Worm (Caenorhabditis elegans) whole organism, L3 larva: ENCODE results near the gene Y32B12B.1.

Source experiments
- ZK546.5 ChIP-seq: sonication (generic microtip); optimal IDR thresholded peaks from 2 replicates; lab custom pipeline; 2017; ENCODE audit warnings: missing biosample characterization, missing genetic modification characterization
- ama-1 ChIP-seq: fragments of 150-350 bp; optimal IDR thresholded peaks from 2 replicates; lab custom pipeline; 2018
- ceh-28 ChIP-seq: fragments of 150-350 bp; optimal IDR thresholded peaks from 2 replicates; lab custom pipeline; 2014; ENCODE audit warnings: missing biosample characterization, missing genetic modification reagents, missing genetic modification characterization
- ceh-82 ChIP-seq: fragments of 150-350 bp; optimal IDR thresholded peaks from 2 replicates; lab custom pipeline; 2014; ENCODE audit warnings: missing biosample characterization, missing genetic modification characterization
- daf-12 ChIP-seq: fragments of 150-350 bp; optimal IDR thresholded peaks from 2 replicates; lab custom pipeline; 2014; ENCODE audit warnings: missing biosample characterization, missing genetic modification reagents, missing genetic modification characterization
- egl-5 ChIP-seq: fragments of 150-350 bp; optimal IDR thresholded peaks from 2 replicates; lab custom pipeline; 2017; ENCODE audit warnings: missing biosample characterization, missing genetic modification reagents, missing genetic modification characterization, inconsistent platforms
- elt-1 ChIP-seq: fragments of 150-350 bp; optimal IDR thresholded peaks from 2 replicates; lab custom pipeline; 2014; ENCODE audit warnings: missing biosample characterization, missing genetic modification characterization
- elt-2 ChIP-seq: sonication (generic microtip); optimal IDR thresholded peaks from 2 replicates; lab custom pipeline; 2016; ENCODE audit warnings: missing genetic modification reagents, mild to moderate bottlenecking, missing genetic modification characterization, missing compliant biosample characterization
- elt-3 ChIP-seq, 3 experiments: fragments of 150-350 bp in 1 of 3; sonication (generic microtip) in 2 of 3; optimal IDR thresholded peaks; 2 replicates in 2 of 3; 4 replicates in 1 of 3; lab custom pipeline; 2014 to 2017; ENCODE audit warnings: missing biosample characterization in 3 of 3, missing genetic modification characterization in 3 of 3
- eor-1 ChIP-seq, 2 experiments: fragments of 150-350 bp; optimal IDR thresholded peaks; 2 replicates each; lab custom pipeline; 2014 to 2018; ENCODE audit warnings: missing biosample characterization in 2 of 2, missing genetic modification characterization in 2 of 2
- fkh-10 ChIP-seq: sonication (generic microtip); optimal IDR thresholded peaks from 2 replicates; lab custom pipeline; 2017; ENCODE audit warnings: missing biosample characterization, missing genetic modification reagents, missing genetic modification characterization
- fkh-2 ChIP-seq: fragments of 150-350 bp; optimal IDR thresholded peaks from 2 replicates; lab custom pipeline; 2014; ENCODE audit warnings: missing biosample characterization, missing genetic modification reagents, missing genetic modification characterization
- hmg-11 ChIP-seq: sonication (generic microtip); optimal IDR thresholded peaks from 2 replicates; lab custom pipeline; 2016; ENCODE audit warnings: missing genetic modification characterization, missing compliant biosample characterization
- lin-15B ChIP-seq: fragments of 150-350 bp; optimal IDR thresholded peaks from 2 replicates; lab custom pipeline; 2014; ENCODE audit warnings: missing biosample characterization, missing genetic modification characterization
- lsy-12 ChIP-seq: sonication (generic microtip); optimal IDR thresholded peaks from 2 replicates; lab custom pipeline; 2016; ENCODE audit warnings: mild to moderate bottlenecking, missing genetic modification characterization, missing compliant biosample characterization
- mdl-1 ChIP-seq: fragments of 150-350 bp; optimal IDR thresholded peaks from 2 replicates; lab custom pipeline; 2014; ENCODE audit warnings: missing biosample characterization, missing genetic modification characterization
- nfya-1 ChIP-seq: sonication (generic microtip); optimal IDR thresholded peaks from 2 replicates; lab custom pipeline; 2017; ENCODE audit warnings: missing genetic modification characterization, mild to moderate bottlenecking, missing compliant biosample characterization, antibody characterized with exemption, moderate library complexity; ENCODE audit not compliant: insufficient read depth
- nhr-12 ChIP-seq: fragments of 150-350 bp; optimal IDR thresholded peaks from 2 replicates; lab custom pipeline; 2014; ENCODE audit warnings: missing biosample characterization, missing genetic modification characterization
- nhr-23 ChIP-seq: fragments of 150-350 bp; optimal IDR thresholded peaks from 2 replicates; lab custom pipeline; 2014; ENCODE audit warnings: missing biosample characterization, missing genetic modification reagents, missing genetic modification characterization
- nhr-237 ChIP-seq: fragments of 150-350 bp; optimal IDR thresholded peaks from 2 replicates; lab custom pipeline; 2014; ENCODE audit warnings: missing biosample characterization, missing genetic modification characterization
- nhr-25 ChIP-seq: sonication (generic microtip); optimal IDR thresholded peaks from 2 replicates; lab custom pipeline; 2017; ENCODE audit warnings: missing biosample characterization, missing genetic modification characterization
- nhr-28 ChIP-seq: fragments of 150-350 bp; optimal IDR thresholded peaks from 2 replicates; lab custom pipeline; 2014; ENCODE audit warnings: missing biosample characterization, missing genetic modification characterization
- nhr-67 ChIP-seq: fragments of 150-350 bp; optimal IDR thresholded peaks from 2 replicates; lab custom pipeline; 2014; ENCODE audit warnings: missing biosample characterization, missing genetic modification characterization
- nhr-76 ChIP-seq: fragments of 150-350 bp; sonication (generic microtip); optimal IDR thresholded peaks from 5 replicates; lab custom pipeline; 2014; ENCODE audit warnings: missing biosample characterization, missing genetic modification characterization
- pha-4 ChIP-seq: fragments of 150-350 bp; optimal IDR thresholded peaks from 2 replicates; lab custom pipeline; 2014; ENCODE audit warnings: missing biosample characterization, missing genetic modification reagents, missing genetic modification characterization
- pqm-1 ChIP-seq: fragments of 150-350 bp; optimal IDR thresholded peaks from 2 replicates; lab custom pipeline; 2017; ENCODE audit warnings: missing biosample characterization, missing genetic modification characterization, inconsistent platforms
- sea-2 ChIP-seq: fragments of 150-350 bp; sonication (generic microtip); optimal IDR thresholded peaks from 4 replicates; lab custom pipeline; 2014; ENCODE audit warnings: missing biosample characterization, missing genetic modification reagents, missing genetic modification characterization
- skn-1 ChIP-seq: fragments of 150-350 bp; optimal IDR thresholded peaks from 2 replicates; lab custom pipeline; 2014; ENCODE audit warnings: missing biosample characterization, missing genetic modification characterization
- snpc-4 ChIP-seq: fragments of 150-350 bp; optimal IDR thresholded peaks from 2 replicates; lab custom pipeline; 2014; ENCODE audit warnings: missing biosample characterization, missing genetic modification characterization
- tbx-2 ChIP-seq: sonication (generic microtip); optimal IDR thresholded peaks from 2 replicates; lab custom pipeline; 2016; ENCODE audit warnings: mild to moderate bottlenecking, missing genetic modification characterization, missing compliant biosample characterization
- unc-39 ChIP-seq: sonication (generic microtip); optimal IDR thresholded peaks from 4 replicates; lab custom pipeline; 2017; ENCODE audit warnings: missing biosample characterization, missing genetic modification characterization
- unc-62 ChIP-seq: fragments of 150-350 bp; sonication (generic microtip); optimal IDR thresholded peaks from 4 replicates; lab custom pipeline; 2014; ENCODE audit warnings: missing biosample characterization, missing genetic modification reagents, missing genetic modification characterization
- ztf-11 ChIP-seq: fragments of 150-350 bp; optimal IDR thresholded peaks from 2 replicates; lab custom pipeline; 2014; ENCODE audit warnings: missing biosample characterization, missing genetic modification characterization
- ztf-4 ChIP-seq: fragments of 150-350 bp; optimal IDR thresholded peaks from 2 replicates; lab custom pipeline; 2014; ENCODE audit warnings: missing biosample characterization, missing genetic modification characterization

Gene Y32B12B.1

ce11 chrV:16537908-16538446, 1.2 kb downstream of the Y32B12B.1 start, which contains the start of gene Y32B12B.2:
Gene Y32B12B.2, plus strand, starts transcription at chrV:16538396.
- TF ChIP-seq elt-1 (tag; lab: Kevin White, UChicago), result no peak
- TF ChIP-seq eor-1 (tag; optimal IDR thresholded peaks at IDR 0.05; lab: Kevin White, UChicago), result no peak
- TF ChIP-seq nhr-28 (tag; lab: Kevin White, UChicago), result no peak
- no peak for TF ChIP-seq ztf-4
- no peak for TF ChIP-seq fkh-10 (GFP tag; lab: Kevin White, UChicago)
- no peak for TF ChIP-seq ztf-11
- TF ChIP-seq hmg-11, result no peak
- peak; percentile 73 for TF ChIP-seq lin-15B
- TF ChIP-seq nhr-12 (tag; lab: Kevin White, UChicago), result no peak
- TF ChIP-seq snpc-4, result no peak
- no peak for TF ChIP-seq fkh-2 (tag; lab: Kevin White, UChicago)
- TF ChIP-seq nfya-1 (tag; lab: Kevin White, UChicago), result peak; percentile 83
- peak; percentile 36 for TF ChIP-seq elt-2 (tag; lab: Kevin White, UChicago)
- no peak for TF ChIP-seq nhr-25 (tag; lab: Kevin White, UChicago)

ce11 chrV:16539666-16540065, 2.9 kb downstream of the Y32B12B.1 start:
- TF ChIP-seq mdl-1 (tag; lab: Kevin White, UChicago), result no peak
- TF ChIP-seq tbx-2 (tag; lab: Kevin White, UChicago), result no peak
- no peak for TF ChIP-seq egl-5 (tag; lab: Kevin White, UChicago)
- TF ChIP-seq nfya-1 (tag; lab: Kevin White, UChicago), result peak; percentile 86
- TF ChIP-seq nhr-237 (tag; lab: Kevin White, UChicago), result no peak
- TF ChIP-seq, all 47 proteins: peak for 1

ce11 chrV:16540657-16541056, 3.9 kb downstream of the Y32B12B.1 start:
- TF ChIP-seq hmg-11 (no peak), nfya-1 (tag; lab: Kevin White, UChicago) (peak; percentile 83)

- TF ChIP-seq skn-1, result no peak
- no peak for TF ChIP-seq sea-2 (GFP tag; lab: Kevin White, UChicago)
- TF ChIP-seq nhr-76 (tag; lab: Kevin White, UChicago), result no peak
- no peak for TF ChIP-seq nfya-1 (tag; lab: Kevin White, UChicago)
- no peak for TF ChIP-seq hmg-11
- TF ChIP-seq elt-2 (tag; lab: Kevin White, UChicago), result no peak
- TF ChIP-seq, all 47 proteins: peak for 0
These were observed 13.9 kb downstream of the Y32B12B.1 start, which contains the start of gene srbc-65 for ce11 chrV:16550680-16551079. Gene srbc-65, plus strand, starts transcription at chrV:16550980.

- TF ChIP-seq ZK546.5 (tag; lab: Kevin White, UChicago), result no peak
- TF ChIP-seq eor-1 (tag; optimal IDR thresholded peaks at IDR 0.05; lab: Kevin White, UChicago), result no peak
- no peak for TF ChIP-seq elt-1 (tag; lab: Kevin White, UChicago)
- TF ChIP-seq hmg-11, result no peak
- TF ChIP-seq nhr-237 (tag; lab: Kevin White, UChicago), result no peak
- no peak for TF ChIP-seq fkh-10 (GFP tag; lab: Kevin White, UChicago)
- no peak for TF ChIP-seq ama-1 (lab: Kevin White, UChicago)
- TF ChIP-seq ztf-4, result no peak
- no peak for TF ChIP-seq nhr-28 (tag; lab: Kevin White, UChicago)
- TF ChIP-seq daf-12 (tag; lab: Kevin White, UChicago), result no peak
- TF ChIP-seq elt-2 (tag; lab: Kevin White, UChicago), result no peak
- TF ChIP-seq nhr-23 (tag; lab: Kevin White, UChicago), result no peak
- no peak for TF ChIP-seq skn-1
- no peak for TF ChIP-seq nhr-67
- no peak for TF ChIP-seq pha-4
- TF ChIP-seq pqm-1, result no peak
- TF ChIP-seq elt-3 (tag; optimal IDR thresholded peaks at IDR 0.05; lab: Kevin White, UChicago), result no peak
- no peak for TF ChIP-seq unc-62 (GFP tag; lab: Kevin White, UChicago)
- TF ChIP-seq lsy-12 (tag; lab: Kevin White, UChicago), result no peak
These were observed 16.1 kb downstream of the Y32B12B.1 start, which contains the start of gene Y32B12B.4 for ce11 chrV:16552929-16553328. Gene Y32B12B.4, plus strand, starts transcription at chrV:16553327.

ce11 chrV:16565639-16566038, 28.8 kb downstream of the Y32B12B.1 start, which contains the start of gene sru-45:
Gene sru-45, plus strand, starts transcription at chrV:16565939.
- TF ChIP-seq ceh-82, result no peak
- no peak for TF ChIP-seq ceh-28
- no peak for TF ChIP-seq nhr-23 (tag; lab: Kevin White, UChicago)
- no peak for TF ChIP-seq elt-2 (tag; lab: Kevin White, UChicago)
- no peak for TF ChIP-seq pqm-1
- no peak for TF ChIP-seq tbx-2 (tag; lab: Kevin White, UChicago)
- no peak for TF ChIP-seq nhr-12 (tag; lab: Kevin White, UChicago)
- TF ChIP-seq unc-39 (tag; lab: Kevin White, UChicago), result no peak
- TF ChIP-seq ztf-4, result no peak
- no peak for TF ChIP-seq elt-1 (tag; lab: Kevin White, UChicago)
- TF ChIP-seq, all 47 proteins: peak for 0
